Worm (Caenorhabditis elegans) whole organism, L1 larva: ENCODE data around the gene F58G1.3.

ENCODE experiments used
- C04F5.9 ChIP-seq: sonication (generic microtip); optimal IDR thresholded peaks from 2 replicates; lab custom pipeline; 2016; ENCODE audit warnings: missing genetic modification characterization, missing compliant biosample characterization
- C16A3.4 ChIP-seq: fragments of 150-350 bp; optimal IDR thresholded peaks from 2 replicates; lab custom pipeline; 2014; ENCODE audit warnings: missing biosample characterization, missing genetic modification characterization
- C34B4.2 ChIP-seq: sonication (generic microtip); optimal IDR thresholded peaks from 2 replicates; lab custom pipeline; 2017; ENCODE audit warnings: mild to moderate bottlenecking, missing genetic modification characterization, missing compliant biosample characterization
- F16B12.6 ChIP-seq: fragments of 150-350 bp; optimal IDR thresholded peaks from 2 replicates; lab custom pipeline; 2014; ENCODE audit warnings: missing biosample characterization, missing genetic modification characterization
- aly-2 ChIP-seq: fragments of 150-350 bp; optimal IDR thresholded peaks from 2 replicates; lab custom pipeline; 2014; ENCODE audit warnings: missing biosample characterization, missing genetic modification characterization
- blmp-1 ChIP-seq: fragments of 150-350 bp; optimal IDR thresholded peaks from 2 replicates; lab custom pipeline; 2014; ENCODE audit warnings: missing biosample characterization, missing genetic modification characterization
- ceh-82 ChIP-seq, 3 experiments: fragments of 150-350 bp in 1 of 3; sonication (generic microtip) in 2 of 3; optimal IDR thresholded peaks; 2 replicates each; lab custom pipeline; 2014 to 2017; ENCODE audit warnings: missing biosample characterization in 3 of 3, missing genetic modification characterization in 3 of 3
- efl-1 ChIP-seq, 4 experiments: fragments of 150-350 bp; optimal IDR thresholded peaks in 3 of 4; peaks in 1 of 4; 1 replicate in 1 of 4; 2 replicates in 3 of 4; lab custom pipeline; 2014; ENCODE audit warnings: missing biosample characterization in 2 of 4, missing genetic modification characterization in 2 of 4, missing genetic modification reagents in 2 of 4
- egl-13 ChIP-seq: sonication (generic microtip); optimal IDR thresholded peaks from 2 replicates; lab custom pipeline; 2016; ENCODE audit warnings: missing genotype, missing genetic modification reagents, missing genetic modification characterization, missing compliant biosample characterization
- egl-27 ChIP-seq, 2 experiments: fragments of 150-350 bp in 1 of 2; sonication (generic microtip); optimal IDR thresholded peaks; 3 replicates each; lab custom pipeline; 2017 to 2018; ENCODE audit warnings: missing biosample characterization in 2 of 2, missing genetic modification characterization in 2 of 2, missing genetic modification reagents in 2 of 2
- elt-2 ChIP-seq: sonication (generic microtip); optimal IDR thresholded peaks from 2 replicates; lab custom pipeline; 2016; ENCODE audit warnings: missing genetic modification characterization, mild to moderate bottlenecking, inconsistent platforms, missing compliant biosample characterization, missing genetic modification reagents
- elt-3 ChIP-seq, 6 experiments: fragments of 150-350 bp in 1 of 6; sonication (generic microtip); optimal IDR thresholded peaks; 2 replicates each; lab custom pipeline; 2017 to 2018; ENCODE audit warnings: missing biosample characterization in 6 of 6, missing genetic modification characterization in 6 of 6, inconsistent platforms in 1 of 6
- fkh-10 ChIP-seq: sonication (generic microtip); optimal IDR thresholded peaks from 2 replicates; lab custom pipeline; 2017; ENCODE audit warnings: missing biosample characterization, missing genetic modification reagents, missing genetic modification characterization
- fkh-4 ChIP-seq: sonication (generic microtip); optimal IDR thresholded peaks from 2 replicates; lab custom pipeline; 2016; ENCODE audit warnings: missing compliant biosample characterization, missing genetic modification characterization, borderline replicate concordance
- fos-1 ChIP-seq: fragments of 150-350 bp; optimal IDR thresholded peaks from 2 replicates; lab custom pipeline; 2014; ENCODE audit warnings: missing biosample characterization, missing genetic modification characterization
- grh-1 ChIP-seq: fragments of 200-800 bp; sonication (Bioruptor generic); IDR thresholded peaks from 2 replicates; pipeline ENCODE4 v1.3.6; 2022; ENCODE audit warnings: missing genetic modification reagents, missing genetic modification characterization, missing compliant biosample characterization
- hlh-17 ChIP-seq: fragments of 200-800 bp; sonication (Bioruptor generic); optimal IDR thresholded peaks from 2 replicates; lab custom pipeline; 2018; ENCODE audit warnings: missing genetic modification characterization, mild to moderate bottlenecking, missing compliant biosample characterization, moderate library complexity, borderline replicate concordance
- hlh-4 ChIP-seq: sonication (generic microtip); optimal IDR thresholded peaks from 2 replicates; lab custom pipeline; 2016; ENCODE audit warnings: mild to moderate bottlenecking, missing genetic modification characterization, missing compliant biosample characterization
- isw-1 ChIP-seq: fragments of 200-800 bp; sonication (Bioruptor generic); IDR thresholded peaks from 2 replicates; pipeline ENCODE4 v1.3.6; 2022; ENCODE audit warnings: missing genetic modification characterization, missing compliant biosample characterization
- lin-13 ChIP-seq: fragments of 150-350 bp; optimal IDR thresholded peaks from 2 replicates; lab custom pipeline; 2014; ENCODE audit warnings: missing biosample characterization, missing genetic modification reagents, missing genetic modification characterization
- lin-14 ChIP-seq: fragments of 200-800 bp; sonication (Bioruptor generic); optimal IDR thresholded peaks from 2 replicates; lab custom pipeline; 2018; ENCODE audit warnings: mild to moderate bottlenecking, missing genetic modification characterization, moderate library complexity, missing compliant biosample characterization
- lin-15B ChIP-seq: fragments of 150-350 bp; sonication (generic microtip); optimal IDR thresholded peaks from 3 replicates; lab custom pipeline; 2014; ENCODE audit warnings: missing biosample characterization, missing genetic modification characterization
- lin-35 ChIP-seq, 2 experiments: fragments of 150-350 bp; optimal IDR thresholded peaks; 2 replicates each; lab custom pipeline; 2014; ENCODE audit warnings: missing biosample characterization in 2 of 2, missing genetic modification characterization in 2 of 2, missing genetic modification reagents in 2 of 2
- lir-3 ChIP-seq: sonication (generic microtip); optimal IDR thresholded peaks from 2 replicates; lab custom pipeline; 2016; ENCODE audit warnings: mild to moderate bottlenecking, missing genetic modification characterization, moderate library complexity, missing compliant biosample characterization; ENCODE audit not compliant: poor library complexity
- lsy-2 ChIP-seq, 2 experiments: fragments of 150-350 bp; optimal IDR thresholded peaks; 2 replicates each; lab custom pipeline; 2014; ENCODE audit warnings: missing biosample characterization in 2 of 2, missing genetic modification characterization in 2 of 2
- mab-9 ChIP-seq: fragments of 200-800 bp; sonication (Bioruptor generic); IDR thresholded peaks from 2 replicates; pipeline ENCODE4 v1.3.6; 2022; ENCODE audit warnings: missing genetic modification reagents, missing genetic modification characterization, missing compliant biosample characterization
- mdl-1 ChIP-seq, 2 experiments: fragments of 150-350 bp; optimal IDR thresholded peaks; 2 replicates each; lab custom pipeline; 2014 to 2017; ENCODE audit warnings: missing biosample characterization in 2 of 2, missing genetic modification characterization in 2 of 2, inconsistent platforms in 1 of 2
- nhr-11 ChIP-seq: fragments of 150-350 bp; optimal IDR thresholded peaks from 2 replicates; lab custom pipeline; 2014; ENCODE audit warnings: missing biosample characterization, missing genetic modification characterization
- nhr-12 ChIP-seq: sonication (generic microtip); optimal IDR thresholded peaks from 2 replicates; lab custom pipeline; 2017; ENCODE audit warnings: missing biosample characterization, missing genetic modification characterization
- nhr-19 ChIP-seq: fragments of 200-800 bp; sonication (Bioruptor generic); conservative IDR thresholded peaks from 2 replicates; pipeline ENCODE4 v1.3.6; 2022; ENCODE audit warnings: missing genetic modification characterization, missing compliant biosample characterization
- nhr-28 ChIP-seq: fragments of 150-350 bp; optimal IDR thresholded peaks from 2 replicates; lab custom pipeline; 2014; ENCODE audit warnings: missing biosample characterization, missing genetic modification characterization
- nhr-71 ChIP-seq: sonication (generic microtip); optimal IDR thresholded peaks from 2 replicates; lab custom pipeline; 2016; ENCODE audit warnings: mild to moderate bottlenecking, missing genetic modification characterization, moderate library complexity, missing compliant biosample characterization
- nhr-76 ChIP-seq: sonication (generic microtip); optimal IDR thresholded peaks from 2 replicates; lab custom pipeline; 2017; ENCODE audit warnings: missing biosample characterization, missing genetic modification characterization
- pax-3 ChIP-seq: fragments of 200-800 bp; sonication (Bioruptor generic); optimal IDR thresholded peaks from 2 replicates; lab custom pipeline; 2018; ENCODE audit warnings: mild to moderate bottlenecking, missing genetic modification characterization, moderate library complexity, missing compliant biosample characterization
- pqm-1 ChIP-seq: sonication (generic microtip); optimal IDR thresholded peaks from 3 replicates; lab custom pipeline; 2017; ENCODE audit warnings: missing biosample characterization, missing genetic modification characterization
- rnt-1 ChIP-seq: sonication (generic microtip); optimal IDR thresholded peaks from 2 replicates; lab custom pipeline; 2016; ENCODE audit warnings: mild to moderate bottlenecking, missing genetic modification characterization, moderate library complexity, missing compliant biosample characterization
- snu-23 ChIP-seq: sonication (generic microtip); optimal IDR thresholded peaks from 2 replicates; lab custom pipeline; 2016; ENCODE audit warnings: missing genetic modification characterization, missing compliant biosample characterization
- swsn-7 ChIP-seq: sonication (generic microtip); optimal IDR thresholded peaks from 2 replicates; lab custom pipeline; 2016; ENCODE audit warnings: missing genetic modification characterization, missing compliant biosample characterization
- tbx-2 ChIP-seq: sonication (generic microtip); optimal IDR thresholded peaks from 2 replicates; lab custom pipeline; 2016; ENCODE audit warnings: missing genetic modification characterization, missing compliant biosample characterization
- tlp-1 ChIP-seq: fragments of 150-350 bp; optimal IDR thresholded peaks from 2 replicates; lab custom pipeline; 2014; ENCODE audit warnings: missing biosample characterization, missing genetic modification characterization
- unc-98 ChIP-seq: fragments of 200-800 bp; sonication (Bioruptor generic); IDR thresholded peaks from 2 replicates; pipeline ENCODE4 v1.3.6; 2022; ENCODE audit warnings: missing genetic modification characterization, missing compliant biosample characterization
- vab-15 ChIP-seq: sonication (generic microtip); optimal IDR thresholded peaks from 2 replicates; lab custom pipeline; 2017; ENCODE audit warnings: missing genotype, mild to moderate bottlenecking, missing genetic modification characterization, missing compliant biosample characterization
- zag-1 ChIP-seq: fragments of 150-350 bp; optimal IDR thresholded peaks from 2 replicates; lab custom pipeline; 2014; ENCODE audit warnings: missing biosample characterization, missing genetic modification characterization
- zip-4 ChIP-seq: fragments of 200-800 bp; sonication (Bioruptor generic); optimal IDR thresholded peaks from 2 replicates; lab custom pipeline; 2018; ENCODE audit warnings: mild to moderate bottlenecking, missing genetic modification characterization, moderate library complexity, missing compliant biosample characterization

F58G1.3 gene

DNA sequence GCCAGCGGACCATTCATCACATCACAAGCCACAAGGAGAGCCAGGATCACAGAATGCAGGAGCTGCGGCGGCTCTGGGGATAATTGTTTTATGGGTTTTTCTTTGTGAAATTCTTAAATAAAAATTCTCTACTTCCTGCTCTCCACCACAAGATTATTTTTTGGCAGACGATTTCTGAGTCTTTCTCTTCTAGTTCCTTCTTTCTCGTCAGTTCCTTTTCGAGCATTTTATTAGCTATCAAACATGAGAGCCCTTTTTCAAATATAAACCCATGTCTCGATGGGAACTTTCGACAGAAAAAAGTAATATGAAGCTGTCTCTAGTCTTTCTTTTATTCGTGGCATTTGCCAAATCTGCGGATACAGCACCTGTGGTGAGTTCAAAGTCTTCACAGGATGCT lies 39.7 kb downstream of the F58G1.3 start, which contains the start of gene F35C5.3:
TSS of gene F35C5.3 (plus strand) at position 301 of the 400 bp plus-strand sequence.
- TF ChIP-seq zag-1 (tag; lab: Kevin White, UChicago) (no peak), F16B12.6 (tag; lab: Kevin White, UChicago) (no peak), nhr-11 (tag; lab: Kevin White, UChicago) (no peak), fkh-4 (tag; lab: Kevin White, UChicago) (no peak), rnt-1 (tag; lab: Kevin White, UChicago) (no peak), aly-2 (tag; lab: Kevin White, UChicago) (no peak), lsy-2 (tag; optimal IDR thresholded peaks at IDR 0.05; lab: Kevin White, UChicago) (no peak), tbx-2 (tag; lab: Kevin White, UChicago) (no peak)

DNA sequence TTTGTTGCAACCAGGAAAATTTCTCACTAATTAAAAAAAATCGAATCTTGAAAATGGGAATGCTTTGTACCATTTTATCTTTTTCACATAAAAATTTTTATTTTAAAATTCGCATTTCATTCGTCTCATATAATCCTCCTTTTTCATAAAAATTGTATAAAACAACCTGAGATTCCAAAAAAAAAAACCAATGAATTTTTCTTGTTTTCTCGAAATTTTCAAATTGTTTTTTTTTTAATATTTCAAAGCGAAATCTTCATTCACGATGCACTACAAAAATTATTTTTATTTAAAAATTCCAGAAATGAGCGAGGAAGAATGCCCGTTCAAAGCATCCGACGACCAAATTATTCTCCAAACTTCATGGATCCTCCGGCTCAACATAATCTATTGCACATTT lies 43.2 kb downstream of the F58G1.3 start, which contains the start of gene sra-14:
TSS of gene sra-14 (plus strand) at position 301 of the 400 bp plus-strand sequence.
- TF ChIP-seq nhr-71 (tag; lab: Kevin White, UChicago) (no peak), fkh-4 (tag; lab: Kevin White, UChicago) (no peak), lsy-2 (tag; optimal IDR thresholded peaks at IDR 0.05; lab: Kevin White, UChicago) (no peak), pqm-1 (tag; lab: Kevin White, UChicago) (no peak), aly-2 (tag; lab: Kevin White, UChicago) (no peak), nhr-12 (tag; lab: Kevin White, UChicago) (no peak), rnt-1 (tag; lab: Kevin White, UChicago) (no peak), C16A3.4 (tag; lab: Kevin White, UChicago) (no peak)

DNA sequence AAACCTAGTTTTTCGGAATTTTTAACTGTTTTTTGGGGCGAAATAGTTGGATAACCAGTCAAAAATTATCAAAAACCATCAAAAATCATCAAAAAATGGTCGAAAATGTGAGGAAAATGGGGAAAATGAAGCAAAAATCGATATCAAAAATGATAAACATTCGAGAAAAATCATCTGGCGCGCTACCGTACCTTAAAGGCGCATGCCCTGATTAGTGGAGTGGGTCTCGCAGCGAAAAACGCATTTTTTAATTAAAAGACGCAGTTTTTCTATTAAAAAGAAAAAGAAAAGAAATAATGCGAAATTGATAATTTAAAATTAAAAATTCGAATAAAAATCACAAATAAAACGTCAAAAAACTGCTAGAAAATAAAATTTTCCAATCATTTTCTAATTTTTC lies 47.7 kb downstream of the F58G1.3 start, which contains the start of gene F35C5.1:
TSS of gene F35C5.1 (plus strand) at position 399 of the 400 bp plus-strand sequence.
- TF ChIP-seq tlp-1 (tag; lab: Kevin White, UChicago) (no peak), hlh-4 (tag; lab: Kevin White, UChicago) (no peak), lin-14 (GFP tag; lab: Kevin White, UChicago) (no peak), swsn-7 (no peak), elt-3 (tag; optimal IDR thresholded peaks at IDR 0.05; lab: Kevin White, UChicago) (no peak), lir-3 (tag; lab: Kevin White, UChicago) (no peak), lin-15B (tag; lab: Kevin White, UChicago) (no peak), nhr-28 (tag; lab: Kevin White, UChicago) (no peak), zag-1 (tag; lab: Kevin White, UChicago) (no peak), blmp-1 (tag; lab: Kevin White, UChicago) (no peak), egl-27 (tag; optimal IDR thresholded peaks at IDR 0.05; lab: Kevin White, UChicago) (no peak), elt-2 (tag; lab: Kevin White, UChicago) (no peak), rnt-1 (tag; lab: Kevin White, UChicago) (no peak), lin-13 (GFP tag; lab: Kevin White, UChicago) (no peak), grh-1 (GFP tag; lab: Robert Waterston, UW) (no peak), ceh-82 (tag; optimal IDR thresholded peaks at IDR 0.05; lab: Kevin White, UChicago) (no peak), mab-9 (GFP tag; lab: Robert Waterston, UW) (no peak), mdl-1 (tag; optimal IDR thresholded peaks at IDR 0.05; lab: Kevin White, UChicago) (no peak), snu-23 (no peak)

DNA sequence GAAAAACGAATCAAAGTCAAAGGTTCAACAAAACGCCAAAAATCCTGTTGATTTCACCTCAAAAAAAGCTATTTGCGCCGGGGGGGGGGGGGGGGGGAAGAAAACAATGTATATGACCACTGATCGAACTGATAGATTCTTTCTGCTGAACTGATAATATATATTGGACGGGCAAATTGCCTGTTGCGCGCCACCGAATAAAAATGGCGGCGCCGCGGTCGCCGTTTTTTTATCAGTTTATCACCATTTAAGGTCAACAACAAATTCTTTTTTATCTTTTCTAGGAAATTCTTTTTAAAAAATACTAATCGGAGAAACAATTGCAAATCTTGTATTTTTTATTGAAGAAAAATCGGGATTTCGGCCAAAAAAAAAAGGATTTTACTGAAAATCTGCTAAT lies 48.4 kb downstream of the F58G1.3 start:
- TF ChIP-seq blmp-1 (tag; lab: Kevin White, UChicago) (peak; percentile 20), fos-1 (tag; lab: Kevin White, UChicago) (no peak), unc-98 (GFP tag; lab: Robert Waterston, UW) (no peak), nhr-76 (tag; lab: Kevin White, UChicago) (no peak), elt-2 (tag; lab: Kevin White, UChicago) (peak; percentile 73), efl-1 (optimal IDR thresholded peaks at IDR 0.05; lab: Kevin White, UChicago) (no peak), efl-1 (GFP tag; optimal IDR thresholded peaks at IDR 0.05 in 1 of 2; lab: Kevin White, UChicago) (no peak), isw-1 (GFP tag; lab: Robert Waterston, UW) (no peak), lin-35 (GFP tag; optimal IDR thresholded peaks at IDR 0.05; lab: Kevin White, UChicago) (no peak), hlh-17 (GFP tag; lab: Kevin White, UChicago) (no peak), nhr-11 (tag; lab: Kevin White, UChicago) (no peak), vab-15 (tag; lab: Kevin White, UChicago) (no peak), lin-13 (GFP tag; lab: Kevin White, UChicago) (no peak), C34B4.2 (tag; lab: Kevin White, UChicago) (no peak), fkh-10 (GFP tag; lab: Kevin White, UChicago) (no peak), aly-2 (tag; lab: Kevin White, UChicago) (no peak), zip-4 (GFP tag; lab: Kevin White, UChicago) (no peak), mab-9 (GFP tag; lab: Robert Waterston, UW) (no peak), nhr-12 (tag; lab: Kevin White, UChicago) (no peak), C04F5.9 (tag; lab: Kevin White, UChicago) (no peak), egl-13 (tag; lab: Kevin White, UChicago) (no peak), elt-3 (tag; optimal IDR thresholded peaks at IDR 0.05; lab: Kevin White, UChicago) (peak in 1 of 6 experiments; percentile 70), nhr-19 (GFP tag; lab: Robert Waterston, UW) (0 out of 2 replicates have a peak, but pooled peaks have one; percentile 8), pax-3 (tag; lab: Kevin White, UChicago) (no peak)
